Fruit fly (Drosophila melanogaster): ENCODE data around the gene Cenp-C.

dm6 chr3R:8519157-8519556 lies 44.7 kb upstream of the Cenp-C start:
- TF ChIP-seq ttk (optimal IDR thresholded peaks at IDR 0.05) = no peak
- no peak for TF ChIP-seq Myc (optimal IDR thresholded peaks at IDR 0.05)
- no peak for TF ChIP-seq psq (optimal IDR thresholded peaks at IDR 0.05)
- no peak for TF ChIP-seq h (optimal IDR thresholded peaks at IDR 0.05)

Data from Kc167 (cell line).